Worm (Caenorhabditis elegans) whole organism, L4 larva: ENCODE results near the gene nucl-1.
A peak's percentile ranks its signal among the peaks of the same experiment; 100 is the strongest.

Experiments
- Y105C5A.15 ChIP-seq: fragments of 200-800 bp; sonication (Bioruptor generic); IDR thresholded peaks from 2 replicates; pipeline ENCODE4 v1.3.6; 2022; ENCODE audit warnings: missing genetic modification characterization, missing compliant biosample characterization
- madf-9 ChIP-seq: fragments of 200-800 bp; sonication (Bioruptor generic); conservative IDR thresholded peaks from 2 replicates; pipeline ENCODE4 v1.3.6; 2022; ENCODE audit warnings: missing genetic modification reagents, missing genetic modification characterization, missing compliant biosample characterization

DNA sequence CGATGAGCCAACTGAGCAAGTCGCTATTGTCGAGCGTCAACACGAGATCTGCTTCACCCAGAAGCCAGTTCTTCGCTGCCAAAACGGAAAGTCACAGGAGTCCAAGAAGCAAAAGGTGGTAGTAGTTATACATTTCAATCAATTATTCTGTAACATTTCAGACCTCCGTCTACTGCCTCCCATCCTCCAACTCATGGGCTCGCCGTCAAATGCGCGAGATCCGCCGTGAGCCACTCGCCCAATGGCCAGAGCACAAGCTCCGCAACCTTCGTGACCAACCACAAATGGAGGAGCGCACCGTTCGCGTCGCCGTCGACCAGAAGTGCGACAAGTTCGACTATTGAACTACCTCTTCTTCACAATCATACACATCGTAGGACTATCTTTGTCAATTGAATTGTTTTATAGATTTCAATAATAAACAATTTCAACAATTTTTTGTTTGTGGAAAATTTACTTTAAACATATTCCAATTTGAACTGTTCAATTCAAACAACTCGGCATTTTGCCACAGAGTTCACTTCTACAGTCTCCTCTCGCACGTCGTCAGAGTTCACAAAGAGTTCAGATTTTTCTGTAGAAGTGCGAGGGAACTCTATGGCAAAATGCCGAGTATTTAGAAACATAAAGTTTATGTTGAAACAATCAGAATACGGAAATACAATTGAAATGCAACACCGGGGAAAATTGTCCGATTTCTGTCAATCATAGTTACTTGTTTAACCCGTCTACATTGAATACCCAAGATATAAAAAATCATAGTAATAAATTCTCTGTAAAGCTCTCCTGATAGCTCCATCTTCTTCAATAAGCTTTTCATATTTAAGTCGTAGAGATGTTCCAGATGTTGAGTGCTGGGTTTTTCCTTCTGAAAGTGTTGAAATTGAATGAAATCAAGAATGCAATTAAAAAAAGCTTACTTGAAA lies 23.0 kb downstream of the nucl-1 start:
- TF ChIP-seq madf-9 (0 out of 2 replicates have a peak, but pooled peaks have one; percentile 30), Y105C5A.15 (GFP tag; lab: Robert Waterston, UW) (no peak)
